Fruit fly (Drosophila melanogaster): Measurements from ENCODE around the gene Ge-1.

DNA sequence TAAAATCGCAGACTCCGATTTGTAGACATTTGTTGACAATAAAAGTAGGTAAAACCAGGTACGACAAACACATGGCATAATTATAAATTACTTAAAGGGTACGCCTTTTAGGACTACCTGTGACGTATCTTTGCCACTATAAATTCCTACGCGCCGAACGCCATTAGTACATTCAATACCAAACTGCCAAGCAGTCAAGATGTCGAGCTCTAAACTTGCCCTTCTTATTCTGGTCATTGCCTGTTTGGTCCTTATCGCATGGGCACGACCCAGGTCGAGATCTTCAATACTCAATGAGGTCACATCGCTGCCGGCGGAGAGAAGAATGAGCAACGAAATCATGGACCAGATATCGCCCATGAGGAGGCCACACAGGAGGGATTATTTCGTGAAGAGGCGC lies 29.8 kb downstream of the Ge-1 start, which contains the start of gene CG14915:
- TF ChIP-seq Smox (GFP tag; optimal IDR thresholded peaks at IDR 0.05), result no peak
- no peak for TF ChIP-seq lz (GFP tag; optimal IDR thresholded peaks at IDR 0.05)
- no peak for TF ChIP-seq CG34406 (GFP tag; optimal IDR thresholded peaks at IDR 0.05)
- TF ChIP-seq CG8632 (GFP tag; optimal IDR thresholded peaks at IDR 0.05), result no peak
- TF ChIP-seq Sox102F (GFP tag; optimal IDR thresholded peaks at IDR 0.05), result no peak
- TF ChIP-seq Ets96B (tag; optimal IDR thresholded peaks at IDR 0.05), result no peak
- no peak for TF ChIP-seq CG6808 (GFP tag; optimal IDR thresholded peaks at IDR 0.05)
- TF ChIP-seq CG16779 (tag; optimal IDR thresholded peaks at IDR 0.05), result no peak
- TF ChIP-seq pdm3 (GFP tag; optimal IDR thresholded peaks at IDR 0.05), result no peak
- no peak for TF ChIP-seq CG3032 (tag; optimal IDR thresholded peaks at IDR 0.05)

All from whole organism, prepupa.